Fruit fly (Drosophila melanogaster) whole organism, wandering third instar larva: ENCODE data around the gene Hmt-1.

ENCODE experiments used
- CG32264 ChIP-seq: fragments of 200-800 bp; sonication (Bioruptor generic); optimal IDR thresholded peaks from 2 replicates; lab custom pipeline; 2016; ENCODE audit warnings: missing biosample characterization, missing genetic modification characterization
- CG9705 ChIP-seq: fragments of 200-800 bp; sonication (Bioruptor generic); optimal IDR thresholded peaks from 2 replicates; lab custom pipeline; 2018; ENCODE audit warnings: missing biosample characterization, mild to moderate bottlenecking, missing genetic modification characterization
- CrebA ChIP-seq: fragments of 200-800 bp; sonication (Bioruptor generic); optimal IDR thresholded peaks from 2 replicates; lab custom pipeline; 2016; ENCODE audit warnings: missing biosample characterization, mild to moderate bottlenecking, missing genetic modification characterization, borderline replicate concordance
- Dfd ChIP-seq: fragments of >200 bp; optimal IDR thresholded peaks from 2 replicates; lab custom pipeline; 2017; ENCODE audit warnings: missing biosample characterization, missing genetic modification characterization
- Dif ChIP-seq: fragments of 200-275, 200-300 bp; sonication (Bioruptor generic); optimal IDR thresholded peaks from 2 replicates; lab custom pipeline; 2018; ENCODE audit warnings: missing biosample characterization, missing genetic modification characterization; ENCODE audit not compliant: partially characterized antibody
- GATAd ChIP-seq: sonication (Bioruptor generic); optimal IDR thresholded peaks from 2 replicates; lab custom pipeline; 2016; ENCODE audit warnings: missing biosample characterization, missing genetic modification characterization
- HLH106 ChIP-seq: fragments of 200-800 bp; optimal IDR thresholded peaks from 3 replicates; lab custom pipeline; 2019; ENCODE audit warnings: missing biosample characterization, mild to moderate bottlenecking, missing genetic modification characterization, moderate library complexity
- Hnf4 ChIP-seq: fragments of 200-800 bp; sonication (Bioruptor generic); optimal IDR thresholded peaks from 2 replicates; lab custom pipeline; 2016; ENCODE audit warnings: missing biosample characterization, mild to moderate bottlenecking, missing genetic modification characterization
- Jra ChIP-seq: sonication (Bioruptor generic); optimal IDR thresholded peaks from 2 replicates; lab custom pipeline; 2016; ENCODE audit warnings: missing biosample characterization, missing genetic modification characterization
- Mio ChIP-seq: sonication (Bioruptor generic); optimal IDR thresholded peaks from 2 replicates; lab custom pipeline; 2016; ENCODE audit warnings: missing biosample characterization, missing genetic modification characterization
- Myc ChIP-seq: fragments of >200 bp; optimal IDR thresholded peaks from 2 replicates; lab custom pipeline; 2017
- N ChIP-seq: fragments of >200 bp; optimal IDR thresholded peaks from 2 replicates; lab custom pipeline; 2018; ENCODE audit warnings: missing biosample characterization, missing external identifiers, missing genetic modification characterization
- Rel ChIP-seq, 2 experiments: fragments of 200-800 bp; sonication (Bioruptor generic) in 1 of 2; optimal IDR thresholded peaks; 2 replicates in 1 of 2; 3 replicates in 1 of 2; lab custom pipeline; 2016 to 2019; ENCODE audit warnings: mild to moderate bottlenecking in 2 of 2, missing biosample characterization in 2 of 2, missing genetic modification characterization in 2 of 2, moderate library complexity in 1 of 2
- Sp1 ChIP-seq: fragments of 200-800 bp; sonication (Bioruptor generic); optimal IDR thresholded peaks from 3 replicates; lab custom pipeline; 2019; ENCODE audit warnings: missing biosample characterization, mild to moderate bottlenecking, missing genetic modification characterization, moderate library complexity
- Vsx2 ChIP-seq: fragments of 200-300, 225-300 bp; sonication (Bioruptor generic); optimal IDR thresholded peaks from 2 replicates; lab custom pipeline; 2018; ENCODE audit warnings: missing biosample characterization, missing genetic modification characterization; ENCODE audit not compliant: partially characterized antibody
- brk ChIP-seq: fragments of 200-800 bp; sonication (Bioruptor generic); optimal IDR thresholded peaks from 2 replicates; lab custom pipeline; 2016; ENCODE audit warnings: missing biosample characterization, mild to moderate bottlenecking, missing genetic modification characterization
- dmrt93B ChIP-seq: fragments of 200-800 bp; sonication (Bioruptor generic); optimal IDR thresholded peaks from 2 replicates; lab custom pipeline; 2018; ENCODE audit warnings: missing biosample characterization, mild to moderate bottlenecking, missing genetic modification characterization
- dsf ChIP-seq: sonication (Bioruptor generic); optimal IDR thresholded peaks from 2 replicates; lab custom pipeline; 2016; ENCODE audit warnings: missing biosample characterization, missing genetic modification characterization, borderline replicate concordance
- foxo ChIP-seq, 2 experiments: fragments of 200-800 bp; sonication (Bioruptor generic); optimal IDR thresholded peaks; 2 replicates in 1 of 2; 3 replicates in 1 of 2; lab custom pipeline; 2016 to 2017; ENCODE audit warnings: missing biosample characterization in 2 of 2, missing genetic modification characterization in 2 of 2
- fru ChIP-seq: fragments of 200-800 bp; sonication (Bioruptor generic); optimal IDR thresholded peaks from 3 replicates; lab custom pipeline; 2016; ENCODE audit warnings: missing biosample characterization, mild to moderate bottlenecking, missing genetic modification characterization
- h ChIP-seq: fragments of 200-800 bp; sonication (Bioruptor generic); optimal IDR thresholded peaks from 3 replicates; lab custom pipeline; 2016; ENCODE audit warnings: missing biosample characterization, mild to moderate bottlenecking, missing genetic modification characterization
- pan ChIP-seq: fragments of >200 bp; optimal IDR thresholded peaks from 2 replicates; lab custom pipeline; 2017
- psq ChIP-seq: fragments of 200-800 bp; sonication (Bioruptor generic); optimal IDR thresholded peaks from 3 replicates; lab custom pipeline; 2017; ENCODE audit warnings: missing biosample characterization, mild to moderate bottlenecking, missing genetic modification characterization, moderate library complexity
- sage ChIP-seq: fragments of 200-800 bp; sonication (Bioruptor generic); optimal IDR thresholded peaks from 2 replicates; lab custom pipeline; 2016; ENCODE audit warnings: missing biosample characterization, mild to moderate bottlenecking, missing genetic modification characterization
- sv ChIP-seq: fragments of 200-800 bp; sonication (Bioruptor generic); optimal IDR thresholded peaks from 3 replicates; lab custom pipeline; 2016; ENCODE audit warnings: missing biosample characterization, missing genetic modification characterization
- tai ChIP-seq: sonication (Bioruptor generic); optimal IDR thresholded peaks from 2 replicates; lab custom pipeline; 2016; ENCODE audit warnings: missing biosample characterization, missing genetic modification characterization
- usp ChIP-seq: fragments of >200 bp; optimal IDR thresholded peaks from 2 replicates; lab custom pipeline; 2017; ENCODE audit warnings: missing biosample characterization, missing genetic modification characterization
- woc ChIP-seq: sonication (Bioruptor generic); optimal IDR thresholded peaks from 2 replicates; lab custom pipeline; 2016; ENCODE audit warnings: missing biosample characterization, mild to moderate bottlenecking, missing genetic modification characterization

The Hmt-1 gene

DNA sequence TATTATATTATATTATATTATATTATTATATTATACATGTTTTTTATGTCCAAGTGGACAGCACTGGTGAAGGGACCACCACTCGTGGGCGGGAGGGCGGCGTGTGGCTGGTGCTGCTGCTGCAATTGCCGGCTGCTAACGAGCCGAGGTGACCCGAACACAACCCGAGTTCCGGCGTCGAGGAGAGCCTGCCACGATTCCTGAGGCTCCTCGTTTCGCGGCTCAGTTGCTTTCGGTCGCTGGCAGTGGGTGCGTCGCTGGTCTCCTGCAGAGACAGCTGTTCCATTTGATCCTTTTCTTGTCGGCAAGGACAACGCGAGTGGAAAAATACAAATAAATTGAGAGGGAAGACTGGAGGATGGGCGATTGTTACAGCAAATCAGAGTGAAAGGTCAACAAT lies 46.9 kb downstream of the Hmt-1 start:
- TF ChIP-seq Dfd (GFP tag; lab: Kevin White, UChicago): no peak
- TF ChIP-seq Mio (GFP tag; lab: Kevin White, UChicago): no peak
- no peak for TF ChIP-seq foxo (GFP tag; optimal IDR thresholded peaks at IDR 0.05; lab: Kevin White, UChicago)
- no peak for TF ChIP-seq h
- no peak for TF ChIP-seq Hnf4 (GFP tag; lab: Kevin White, UChicago)
- no peak for TF ChIP-seq Sp1 (GFP tag; lab: Kevin White, UChicago)
- no peak for TF ChIP-seq sage (GFP tag; lab: Kevin White, UChicago)
- no peak for TF ChIP-seq Jra (GFP tag; lab: Kevin White, UChicago)
- no peak for TF ChIP-seq Dif (GFP tag; lab: Kevin White, UChicago)
- TF ChIP-seq sv: no peak
- no peak for TF ChIP-seq HLH106 (tag; lab: Kevin White, UChicago)
- no peak for TF ChIP-seq pan (lab: Kevin White, UChicago)
- TF ChIP-seq Myc: no peak

DNA sequence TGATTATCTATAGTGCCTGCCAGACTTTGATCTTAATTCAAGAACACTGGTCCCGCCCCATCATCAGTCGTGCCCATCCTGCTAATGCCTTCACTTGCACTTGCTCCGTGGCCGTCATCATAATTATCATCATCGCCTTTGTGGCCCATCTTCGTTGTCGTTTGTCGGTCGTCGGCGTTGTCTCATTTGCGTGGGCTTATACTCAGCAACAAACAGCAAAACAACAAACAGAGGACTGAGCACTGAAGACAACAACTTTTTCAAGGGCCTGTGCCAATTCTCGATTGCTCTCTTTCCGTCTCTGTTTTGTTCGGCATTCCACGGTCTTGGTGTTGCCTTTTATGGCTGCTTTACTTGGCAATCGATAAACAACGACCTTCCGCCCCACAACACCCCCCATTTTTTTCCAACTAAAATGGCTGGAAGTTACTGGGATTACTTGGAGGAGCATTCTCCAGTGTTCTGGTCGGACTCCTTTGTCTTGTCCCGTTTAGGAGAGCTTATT lies 49.3 kb downstream of the Hmt-1 start:
- TF ChIP-seq foxo (GFP tag; optimal IDR thresholded peaks at IDR 0.05; lab: Kevin White, UChicago): no peak
- TF ChIP-seq fru: peak; percentile 86
- peak; percentile 72 for TF ChIP-seq psq (GFP tag; lab: Kevin White, UChicago)
- TF ChIP-seq, all 38 proteins: peak for 2

DNA sequence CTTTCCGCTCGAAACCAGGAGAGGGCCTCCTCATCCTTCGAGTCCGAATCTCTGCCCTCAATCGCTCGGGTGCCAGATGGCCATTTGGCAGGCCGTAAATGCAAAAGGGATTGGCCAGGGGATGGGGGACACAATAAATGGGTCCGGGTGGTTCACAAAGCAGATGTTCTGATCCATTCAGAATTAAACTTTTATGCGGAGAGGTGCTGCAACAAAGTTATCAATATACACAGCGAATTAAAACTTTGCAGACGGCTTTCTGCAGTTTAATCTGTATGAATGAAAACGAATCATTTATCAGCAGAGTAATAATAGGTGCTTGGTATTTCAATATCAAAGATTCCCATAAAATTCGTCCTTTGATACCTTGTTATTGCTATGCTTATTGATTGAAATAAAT lies 50.0 kb downstream of the Hmt-1 start:
- no peak for TF ChIP-seq foxo (GFP tag; optimal IDR thresholded peaks at IDR 0.05; lab: Kevin White, UChicago)
- no peak for TF ChIP-seq CrebA
- TF ChIP-seq GATAd: no peak
- no peak for TF ChIP-seq Dif (GFP tag; lab: Kevin White, UChicago)
- no peak for TF ChIP-seq Rel (GFP tag; optimal IDR thresholded peaks at IDR 0.05; lab: Kevin White, UChicago)
- TF ChIP-seq Rel (tag; optimal IDR thresholded peaks at IDR 0.05; lab: Kevin White, UChicago): no peak
- no peak for TF ChIP-seq HLH106 (tag; lab: Kevin White, UChicago)
- no peak for TF ChIP-seq woc (GFP tag; lab: Kevin White, UChicago)
- no peak for TF ChIP-seq usp

DNA sequence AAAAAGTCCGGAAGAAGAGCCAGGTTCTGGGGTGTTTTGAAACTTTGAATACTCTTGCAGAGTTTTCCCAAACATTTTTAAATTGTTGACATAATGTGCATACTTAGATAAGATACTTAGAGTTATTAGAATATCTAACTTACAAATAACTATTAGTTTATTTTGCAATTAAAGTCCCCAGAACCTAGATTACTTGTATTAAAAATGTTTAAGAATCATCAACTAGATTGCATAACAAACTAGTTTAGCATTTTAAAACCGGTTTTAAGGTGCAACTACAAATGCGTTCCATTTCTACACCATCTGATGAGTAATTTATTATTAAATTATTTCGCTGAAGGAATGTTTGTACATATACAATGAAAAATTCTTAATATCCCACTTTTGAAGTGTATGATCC lies 50.9 kb downstream of the Hmt-1 start:
- TF ChIP-seq fru (peak; percentile 9), psq (GFP tag; lab: Kevin White, UChicago) (no peak), foxo (GFP tag; optimal IDR thresholded peaks at IDR 0.05; lab: Kevin White, UChicago) (peak in 1 of 2 experiments; percentile 26), dmrt93B (GFP tag; lab: Kevin White, UChicago) (no peak), woc (GFP tag; lab: Kevin White, UChicago) (peak; percentile 63), Sp1 (GFP tag; lab: Kevin White, UChicago) (peak; percentile 12), HLH106 (tag; lab: Kevin White, UChicago) (peak; percentile 8)

DNA sequence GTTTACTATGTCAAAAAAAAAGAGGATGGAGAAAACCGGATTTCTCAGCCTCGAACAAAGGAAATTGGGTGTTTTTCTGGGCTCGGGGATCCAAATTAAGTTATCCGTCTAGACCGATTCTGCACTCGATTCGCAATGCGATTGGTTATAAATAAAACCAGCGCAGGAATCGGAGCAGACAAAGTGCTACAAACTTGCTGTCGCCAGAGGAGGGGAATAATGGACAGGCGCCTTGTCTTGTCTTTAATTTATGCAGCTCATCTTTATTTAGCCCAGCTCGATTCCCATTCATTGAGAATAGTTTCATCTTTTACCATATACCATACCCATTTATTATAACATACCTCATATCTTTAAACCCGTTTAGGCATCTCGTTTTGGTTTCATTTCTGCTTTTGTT lies 52.6 kb downstream of the Hmt-1 start:
- TF ChIP-seq Vsx2 (GFP tag; lab: Kevin White, UChicago): no peak
- no peak for TF ChIP-seq woc (GFP tag; lab: Kevin White, UChicago)
- TF ChIP-seq brk: no peak
- no peak for TF ChIP-seq N
- TF ChIP-seq tai: no peak
- no peak for TF ChIP-seq sv
- TF ChIP-seq sage (GFP tag; lab: Kevin White, UChicago): no peak
- no peak for TF ChIP-seq CG9705 (GFP tag; lab: Kevin White, UChicago)
- no peak for TF ChIP-seq fru
- TF ChIP-seq psq (GFP tag; lab: Kevin White, UChicago): no peak
- no peak for TF ChIP-seq dsf
- TF ChIP-seq CG32264 (GFP tag; lab: Kevin White, UChicago): no peak
- no peak for TF ChIP-seq pan (lab: Kevin White, UChicago)
- TF ChIP-seq Hnf4 (GFP tag; lab: Kevin White, UChicago): no peak
- no peak for TF ChIP-seq Rel (GFP tag; optimal IDR thresholded peaks at IDR 0.05; lab: Kevin White, UChicago)
- no peak for TF ChIP-seq Rel (tag; optimal IDR thresholded peaks at IDR 0.05; lab: Kevin White, UChicago)
- TF ChIP-seq Myc: no peak
